Fruit fly (Drosophila melanogaster) whole organism, embryonic: ENCODE data around the gene CG3123.

ENCODE experiments used
- CG11247 ChIP-seq: fragments of 200-800 bp; sonication (Bioruptor generic); IDR thresholded peaks from 2 replicates; pipeline ENCODE4 v1.3.6; 2022; ENCODE audit warnings: missing biosample characterization, missing genetic modification characterization
- CG12104 ChIP-seq: fragments of 200-800 bp; sonication (Bioruptor generic); optimal IDR thresholded peaks from 3 replicates; lab custom pipeline; 2016; ENCODE audit warnings: missing biosample characterization, missing genetic modification characterization
- CG13123 ChIP-seq: fragments of 200-800 bp; sonication (Bioruptor generic); optimal IDR thresholded peaks from 2 replicates; lab custom pipeline; 2016; ENCODE audit warnings: missing biosample characterization, missing genetic modification characterization
- CG13894 ChIP-seq: fragments of 200-800 bp; sonication (Bioruptor generic); optimal IDR thresholded peaks from 3 replicates; lab custom pipeline; 2018; ENCODE audit warnings: missing biosample characterization, mild to moderate bottlenecking, missing genetic modification characterization, moderate library complexity
- CG14860 ChIP-seq: fragments of 200-800 bp; sonication (Bioruptor generic); IDR thresholded peaks from 3 replicates; pipeline ENCODE4 v1.3.6; 2022; ENCODE audit warnings: missing biosample characterization, missing genetic modification characterization; ENCODE audit not compliant: partially characterized antibody
- CG18262 ChIP-seq: fragments of 200-800 bp; optimal IDR thresholded peaks from 3 replicates; lab custom pipeline; 2019; ENCODE audit warnings: missing biosample characterization, mild to moderate bottlenecking, missing genetic modification characterization, moderate library complexity
- CG18599 ChIP-seq: fragments of 200-800 bp; sonication (Bioruptor generic); optimal IDR thresholded peaks from 3 replicates; lab custom pipeline; 2017; ENCODE audit warnings: missing biosample characterization, missing genetic modification characterization, mild to moderate bottlenecking, moderate library complexity, missing genetic modification reagents
- CG2202 ChIP-seq: fragments of 200-800 bp; sonication (Bioruptor generic); optimal IDR thresholded peaks from 2 replicates; lab custom pipeline; 2018; ENCODE audit warnings: missing biosample characterization, mild to moderate bottlenecking, missing genetic modification characterization
- CG31441 ChIP-seq: fragments of 200-800 bp; sonication (Bioruptor generic); IDR thresholded peaks from 2 replicates; pipeline ENCODE4 v1.3.6; 2022; ENCODE audit warnings: missing biosample characterization, missing genetic modification characterization
- CG32532 ChIP-seq: fragments of 200-800 bp; sonication (Bioruptor generic); IDR thresholded peaks from 2 replicates; pipeline ENCODE4 v1.3.6; 2022; ENCODE audit warnings: missing biosample characterization, missing genetic modification characterization
- CG32767 ChIP-seq: fragments of 200-800 bp; sonication (Bioruptor generic); IDR thresholded peaks from 2 replicates; pipeline ENCODE4 v1.3.6; 2022; ENCODE audit warnings: missing biosample characterization, missing genetic modification characterization
- CG32772 ChIP-seq: fragments of 200-800 bp; sonication (Bioruptor generic); IDR thresholded peaks from 2 replicates; pipeline ENCODE4 v1.3.6; 2022; ENCODE audit warnings: missing biosample characterization, missing genetic modification characterization
- CG3838 ChIP-seq: fragments of 200-800 bp; sonication (Bioruptor generic); optimal IDR thresholded peaks from 3 replicates; lab custom pipeline; 2016; ENCODE audit warnings: missing biosample characterization, missing genetic modification characterization
- CG4328 ChIP-seq: fragments of 200-800 bp; sonication (Bioruptor generic); optimal IDR thresholded peaks from 3 replicates; lab custom pipeline; 2017; ENCODE audit warnings: missing biosample characterization, missing genetic modification reagents, missing genetic modification characterization
- CG4854 ChIP-seq: fragments of 200-800 bp; sonication (Bioruptor generic); optimal IDR thresholded peaks from 2 replicates; lab custom pipeline; 2016; ENCODE audit warnings: missing biosample characterization, missing genetic modification characterization, inconsistent platforms
- CG6765 ChIP-seq: fragments of 200-800 bp; sonication (Bioruptor generic); optimal IDR thresholded peaks from 3 replicates; lab custom pipeline; 2017; ENCODE audit warnings: missing biosample characterization, mild to moderate bottlenecking, missing genetic modification characterization
- CG7963 ChIP-seq: fragments of 200-800 bp; sonication (Bioruptor generic); IDR thresholded peaks from 3 replicates; pipeline ENCODE4 v1.3.6; 2022; ENCODE audit warnings: missing biosample characterization, missing genetic modification characterization; ENCODE audit not compliant: partially characterized antibody
- CG8089 ChIP-seq: fragments of 200-800 bp; sonication (Bioruptor generic); optimal IDR thresholded peaks from 3 replicates; lab custom pipeline; 2016; ENCODE audit warnings: missing biosample characterization, missing genetic modification characterization
- CG9797 ChIP-seq: fragments of 200-800 bp; sonication (Bioruptor generic); optimal IDR thresholded peaks from 3 replicates; lab custom pipeline; 2018; ENCODE audit warnings: missing biosample characterization, mild to moderate bottlenecking, missing genetic modification characterization
- CG9876 ChIP-seq: fragments of 200-800 bp; sonication (Bioruptor generic); optimal IDR thresholded peaks from 2 replicates; lab custom pipeline; 2016; ENCODE audit warnings: missing biosample characterization, missing genetic modification characterization
- D19B ChIP-seq: fragments of 200-800 bp; sonication (Bioruptor generic); optimal IDR thresholded peaks from 2 replicates; lab custom pipeline; 2017; ENCODE audit warnings: missing biosample characterization, mild to moderate bottlenecking, missing genetic modification characterization
- Dad ChIP-seq: fragments of 200-800 bp; sonication (Bioruptor generic); optimal IDR thresholded peaks from 3 replicates; lab custom pipeline; 2016; ENCODE audit warnings: missing biosample characterization, missing genetic modification characterization
- Dek ChIP-seq: fragments of 200-800 bp; sonication (Bioruptor generic); optimal IDR thresholded peaks from 3 replicates; lab custom pipeline; 2019; ENCODE audit warnings: missing biosample characterization, mild to moderate bottlenecking, missing genetic modification characterization, moderate library complexity
- ERR ChIP-seq: fragments of 200-800 bp; sonication (Bioruptor generic); optimal IDR thresholded peaks from 2 replicates; lab custom pipeline; 2016; ENCODE audit warnings: missing biosample characterization, missing genetic modification characterization
- GATAe ChIP-seq: fragments of 200-800 bp; sonication (Bioruptor generic); conservative IDR thresholded peaks from 2 replicates; pipeline ENCODE4 v1.3.6; 2022; ENCODE audit warnings: missing biosample characterization, missing genetic modification characterization
- Gug ChIP-seq: fragments of 200-800 bp; sonication (Bioruptor generic); IDR thresholded peaks from 4 replicates; pipeline ENCODE4 v1.3.6; 2022; ENCODE audit warnings: missing biosample characterization, missing genetic modification characterization
- Kr ChIP-seq: fragments of 200-800 bp; sonication (Bioruptor generic); optimal IDR thresholded peaks from 2 replicates; lab custom pipeline; 2017; ENCODE audit warnings: missing biosample characterization, mild to moderate bottlenecking, missing genetic modification characterization
- MBD-R2 ChIP-seq: fragments of 200-800 bp; sonication (Bioruptor generic); IDR thresholded peaks from 2 replicates; pipeline ENCODE4 v1.3.6; 2022; ENCODE audit warnings: missing biosample characterization, missing genetic modification characterization
- Oaz ChIP-seq: fragments of 200-800 bp; sonication (Bioruptor generic); IDR thresholded peaks from 2 replicates; pipeline ENCODE4 v1.3.6; 2022; ENCODE audit warnings: missing biosample characterization, missing genetic modification characterization
- Rx ChIP-seq: fragments of 200-800 bp; sonication (Bioruptor generic); IDR thresholded peaks from 2 replicates; pipeline ENCODE4 v1.3.6; 2022; ENCODE audit warnings: missing biosample characterization, missing genetic modification characterization
- Scr ChIP-seq: fragments of 200-800 bp; sonication (Bioruptor generic); IDR thresholded peaks from 2 replicates; pipeline ENCODE4 v1.3.6; 2022; ENCODE audit warnings: missing biosample characterization, missing genetic modification characterization; ENCODE audit not compliant: partially characterized antibody
- Sox100B ChIP-seq: fragments of 200-800 bp; sonication (Bioruptor generic); optimal IDR thresholded peaks from 3 replicates; lab custom pipeline; 2018; ENCODE audit warnings: missing biosample characterization, mild to moderate bottlenecking, missing genetic modification characterization
- Tbp ChIP-seq: fragments of >200 bp; optimal IDR thresholded peaks from 2 replicates; lab custom pipeline; 2018; ENCODE audit warnings: missing biosample characterization, missing genetic modification characterization
- Usf ChIP-seq: fragments of 200-800 bp; sonication (Bioruptor generic); optimal IDR thresholded peaks from 2 replicates; lab custom pipeline; 2017; ENCODE audit warnings: missing genotype, missing biosample characterization, missing genetic modification characterization
- ara ChIP-seq: fragments of 200-800 bp; sonication (Bioruptor generic); IDR thresholded peaks from 2 replicates; pipeline ENCODE4 v1.3.6; 2022; ENCODE audit warnings: missing biosample characterization, missing genetic modification characterization
- ato ChIP-seq: fragments of 200-800 bp; sonication (Bioruptor generic); IDR thresholded peaks from 2 replicates; pipeline ENCODE4 v1.3.6; 2022; ENCODE audit warnings: missing biosample characterization, missing genetic modification characterization; ENCODE audit not compliant: partially characterized antibody
- btn ChIP-seq: fragments of 200-800 bp; sonication (Bioruptor generic); optimal IDR thresholded peaks from 2 replicates; lab custom pipeline; 2016; ENCODE audit warnings: missing biosample characterization, missing genetic modification characterization
- dm ChIP-seq: fragments of 200-800 bp; sonication (Bioruptor generic); optimal IDR thresholded peaks from 3 replicates; lab custom pipeline; 2016; ENCODE audit warnings: missing biosample characterization, missing genetic modification characterization
- esg ChIP-seq: fragments of 200-800 bp; sonication (Bioruptor generic); conservative IDR thresholded peaks from 2 replicates; pipeline ENCODE4 v1.3.6; 2022; ENCODE audit warnings: missing biosample characterization, missing genetic modification characterization
- eyg ChIP-seq: fragments of 200-800 bp; sonication (Bioruptor generic); optimal IDR thresholded peaks from 3 replicates; lab custom pipeline; 2016; ENCODE audit warnings: missing biosample characterization, missing genetic modification characterization
- fd64A ChIP-seq: fragments of 200-800 bp; sonication (Bioruptor generic); optimal IDR thresholded peaks from 3 replicates; lab custom pipeline; 2018; ENCODE audit warnings: missing biosample characterization, mild to moderate bottlenecking, missing genetic modification characterization
- grau ChIP-seq: fragments of 200-800 bp; optimal IDR thresholded peaks from 3 replicates; lab custom pipeline; 2019; ENCODE audit warnings: missing biosample characterization, mild to moderate bottlenecking, missing genetic modification characterization, moderate library complexity
- nmo ChIP-seq: fragments of 200-800 bp; sonication (Bioruptor generic); optimal IDR thresholded peaks from 2 replicates; lab custom pipeline; 2018; ENCODE audit warnings: missing biosample characterization, mild to moderate bottlenecking, missing genetic modification characterization, moderate library complexity
- nom ChIP-seq: fragments of 200-800 bp; sonication (Bioruptor generic); optimal IDR thresholded peaks from 2 replicates; lab custom pipeline; 2017; ENCODE audit warnings: missing biosample characterization, missing genetic modification characterization, mild to moderate bottlenecking, moderate library complexity, missing genetic modification reagents
- pita ChIP-seq: fragments of 200-800 bp; sonication (Bioruptor generic); optimal IDR thresholded peaks from 2 replicates; lab custom pipeline; 2017; ENCODE audit warnings: missing biosample characterization, mild to moderate bottlenecking, missing genetic modification characterization
- rib ChIP-seq: fragments of 200-800 bp; sonication (Bioruptor generic); IDR thresholded peaks from 2 replicates; pipeline ENCODE4 v1.3.6; 2022; ENCODE audit warnings: missing biosample characterization, missing genetic modification characterization
- sc ChIP-seq, 3 experiments: fragments of >200 bp in 2 of 3; fragments of 200-800 bp in 1 of 3; sonication (Bioruptor generic) in 1 of 3; optimal IDR thresholded peaks; 2 replicates in 2 of 3; 3 replicates in 1 of 3; lab custom pipeline; 2017; ENCODE audit warnings: mild to moderate bottlenecking in 1 of 3, missing biosample characterization in 1 of 3, missing genetic modification characterization in 1 of 3, missing genetic modification reagents in 1 of 3
- tna ChIP-seq: fragments of 200-800 bp; sonication (Bioruptor generic); IDR thresholded peaks from 2 replicates; pipeline ENCODE4 v1.3.6; 2022; ENCODE audit warnings: missing biosample characterization, missing genetic modification characterization; ENCODE audit not compliant: partially characterized antibody
- vvl ChIP-seq: fragments of 200-800 bp; sonication (Bioruptor generic); IDR thresholded peaks from 2 replicates; pipeline ENCODE4 v1.3.6; 2022; ENCODE audit warnings: missing biosample characterization, missing genetic modification characterization
- wor ChIP-seq: fragments of 200-800 bp; sonication (Bioruptor generic); IDR thresholded peaks from 2 replicates; pipeline ENCODE4 v1.3.6; 2022; ENCODE audit warnings: missing biosample characterization, missing genetic modification characterization

Gene CG3123

dm6 chr2L:2872309-2872932 is 47.1 kb upstream of the CG3123 start (continued):
- TF ChIP-seq GATAe (GFP tag; lab: Robert Waterston, UW) = no peak
- no peak for TF ChIP-seq CG4854 (GFP tag; lab: Kevin White, UChicago)
- TF ChIP-seq CG18262 (tag; lab: Kevin White, UChicago) = peak; percentile 17
- TF ChIP-seq CG31441 = peak; percentile 28; the same call in 1 of the 2 replicates
- TF ChIP-seq fd64A = no peak
- peak; percentile 21 for TF ChIP-seq CG13894 (tag; lab: Kevin White, UChicago)
- TF ChIP-seq CG9876 = no peak
- TF ChIP-seq CG3838 (GFP tag; lab: Kevin White, UChicago) = no peak
- TF ChIP-seq pita (GFP tag; lab: Kevin White, UChicago) = no peak
- TF ChIP-seq CG7963 = 0 out of 3 replicates have a peak, but pooled peaks have one; percentile 8
- TF ChIP-seq Rx (GFP tag; lab: Robert Waterston, UW) = no peak
- TF ChIP-seq CG6765 (GFP tag; lab: Kevin White, UChicago) = no peak
- no peak for TF ChIP-seq Scr
- peak; percentile 96 for TF ChIP-seq D19B (GFP tag; lab: Kevin White, UChicago)
- TF ChIP-seq ara = no peak; the same call in 1 of the 2 replicates
- TF ChIP-seq CG12104 = peak; percentile 15
- TF ChIP-seq CG32532 (GFP tag; lab: Robert Waterston, UW) = peak; percentile 16; the same call in 1 of the 2 replicates
- 0 out of 2 replicates have a peak, but pooled peaks have one; percentile 17 for TF ChIP-seq Oaz (GFP tag; lab: Robert Waterston, UW)
- TF ChIP-seq btn (GFP tag; lab: Kevin White, UChicago) = no peak
- peak; percentile 52 for TF ChIP-seq grau (tag; lab: Kevin White, UChicago)
- TF ChIP-seq Kr (GFP tag; lab: Kevin White, UChicago) = no peak
- TF ChIP-seq rib = no peak
- TF ChIP-seq CG9797 (GFP tag; lab: Kevin White, UChicago) = no peak
- no peak for TF ChIP-seq ERR
- TF ChIP-seq CG32772 (GFP tag; lab: Robert Waterston, UW) = no peak
- peak; percentile 48 for TF ChIP-seq Dek (tag; lab: Kevin White, UChicago)
- TF ChIP-seq eyg = no peak
- TF ChIP-seq dm (GFP tag; lab: Kevin White, UChicago) = no peak
- TF ChIP-seq nmo (GFP tag; lab: Kevin White, UChicago) = no peak
- no peak for TF ChIP-seq CG13123 (GFP tag; lab: Kevin White, UChicago)
- no peak for TF ChIP-seq CG32767 (GFP tag; lab: Robert Waterston, UW)
- TF ChIP-seq Sox100B (GFP tag; lab: Kevin White, UChicago) = peak; percentile 19
- TF ChIP-seq CG14860 (GFP tag; lab: Robert Waterston, UW) = no peak
- no peak for TF ChIP-seq sc (optimal IDR thresholded peaks at IDR 0.05; lab: Kevin White, UChicago)
- TF ChIP-seq sc (GFP tag; optimal IDR thresholded peaks at IDR 0.05; lab: Kevin White, UChicago) = no peak
- no peak for TF ChIP-seq ato (GFP tag; lab: Robert Waterston, UW)
- no peak for TF ChIP-seq CG8089
- no peak for TF ChIP-seq Usf
- TF ChIP-seq nom (GFP tag; lab: Kevin White, UChicago) = no peak
- TF ChIP-seq Gug (GFP tag; lab: Robert Waterston, UW) = 0 out of 4 replicates have a peak, but pooled peaks have one; percentile 5
- TF ChIP-seq Dad (GFP tag; lab: Kevin White, UChicago) = no peak
- no peak for TF ChIP-seq wor (GFP tag; lab: Robert Waterston, UW)
- no peak; the same call in 1 of the 2 replicates for TF ChIP-seq vvl (GFP tag; lab: Robert Waterston, UW)
- TF ChIP-seq CG2202 (tag; lab: Kevin White, UChicago) = no peak
- TF ChIP-seq MBD-R2 (GFP tag; lab: Robert Waterston, UW) = no peak
- no peak for TF ChIP-seq CG11247 (GFP tag; lab: Robert Waterston, UW)
- TF ChIP-seq CG4328 (GFP tag; lab: Kevin White, UChicago) = no peak
- TF ChIP-seq CG18599 = peak; percentile 78
- no peak for TF ChIP-seq Tbp (GFP tag; lab: Kevin White, UChicago)
- no peak for TF ChIP-seq tna (GFP tag; lab: Robert Waterston, UW)
- TF ChIP-seq esg (GFP tag; lab: Robert Waterston, UW) = 0 out of 2 replicates have a peak, but pooled peaks have one; percentile 17
